Worm (Caenorhabditis elegans): ENCODE results near the gene Y116A8C.49.
"Not testable (repeated sequence)": the region's sequence is repeated elsewhere in the genome, so short reads cannot be mapped to it uniquely, and the experiment has no call there.

Gene Y116A8C.49

ce11 chrIV:16917831-16918429, 13.0 kb downstream of the Y116A8C.49 start, which contains the start of the genes Y116A8C.469 and Y116A8C.468:
Gene Y116A8C.469 (minus strand): TSS chrIV:16917931.
Gene Y116A8C.468 (plus strand): TSS chrIV:16918379.
- TF ChIP-seq nhr-77 (tag; optimal IDR thresholded peaks at IDR 0.05) (no peak), sma-9 (GFP tag; optimal IDR thresholded peaks at IDR 0.05) (no peak), sma-9 (tag; optimal IDR thresholded peaks at IDR 0.05) (no peak), ztf-1 (GFP tag; conservative IDR thresholded peaks at IDR 0.05) (no peak), lin-11 (tag; optimal IDR thresholded peaks at IDR 0.05) (no peak), unc-62 (GFP tag; optimal IDR thresholded peaks at IDR 0.05) (no peak), zag-1 (tag; optimal IDR thresholded peaks at IDR 0.05) (no peak)

ce11 chrIV:16915751-16916150, 15.2 kb downstream of the Y116A8C.49 start, which contains the start of gene Y116A8C.3:
Gene Y116A8C.3 (plus strand): TSS chrIV:16916051.
- TF ChIP-seq peb-1 (tag; optimal IDR thresholded peaks at IDR 0.05) (no peak), unc-55 (GFP tag; optimal IDR thresholded peaks at IDR 0.05) (no peak), nhr-21 (tag; optimal IDR thresholded peaks at IDR 0.05) (no peak), nhr-129 (tag; optimal IDR thresholded peaks at IDR 0.05) (no peak), lsy-2 (tag; optimal IDR thresholded peaks at IDR 0.05) (no peak), fos-1 (tag; optimal IDR thresholded peaks at IDR 0.05) (no peak), sma-9 (GFP tag; optimal IDR thresholded peaks at IDR 0.05) (no peak), sma-9 (tag; optimal IDR thresholded peaks at IDR 0.05) (no peak), C34F6.9 (tag; optimal IDR thresholded peaks at IDR 0.05) (no peak), lin-13 (GFP tag; optimal IDR thresholded peaks at IDR 0.05) (no peak), ceh-82 (tag; optimal IDR thresholded peaks at IDR 0.05) (no peak), ZK546.5 (tag; optimal IDR thresholded peaks at IDR 0.05) (no peak), ceh-16 (tag; optimal IDR thresholded peaks at IDR 0.05) (no peak), nhr-10 (tag; optimal IDR thresholded peaks at IDR 0.05) (no peak), ztf-11 (tag; optimal IDR thresholded peaks at IDR 0.05) (no peak), ama-1 (optimal IDR thresholded peaks at IDR 0.05) (no peak)

ce11 chrIV:16898205-16898604, 32.8 kb downstream of the Y116A8C.49 start:
- TF ChIP-seq alr-1 (tag; optimal IDR thresholded peaks at IDR 0.05) (no peak), lin-39 (tag; optimal IDR thresholded peaks at IDR 0.05) (no peak), nhr-21 (tag; optimal IDR thresholded peaks at IDR 0.05) (no peak), ztf-11 (tag; optimal IDR thresholded peaks at IDR 0.05) (no peak), nhr-25 (tag; optimal IDR thresholded peaks at IDR 0.05) (no peak), mdl-1 (tag; optimal IDR thresholded peaks at IDR 0.05) (no peak), nhr-129 (tag; optimal IDR thresholded peaks at IDR 0.05) (no peak), peb-1 (tag; optimal IDR thresholded peaks at IDR 0.05) (no peak), fos-1 (tag; optimal IDR thresholded peaks at IDR 0.05) (no peak), ZK546.5 (tag; optimal IDR thresholded peaks at IDR 0.05) (no peak), dmd-4 (tag; optimal IDR thresholded peaks at IDR 0.05) (no peak), nhr-12 (tag; optimal IDR thresholded peaks at IDR 0.05) (no peak), Y55F3AM.14 (GFP tag; optimal IDR thresholded peaks at IDR 0.05) (no peak), mab-5 (tag; optimal IDR thresholded peaks at IDR 0.05) (no peak)

- TF ChIP-seq ztf-1 (GFP tag; conservative IDR thresholded peaks at IDR 0.05); fos-1 (tag; optimal IDR thresholded peaks at IDR 0.05); peb-1 (tag; optimal IDR thresholded peaks at IDR 0.05): not testable (repeated sequence)
Observed at ce11 chrIV:16895288-16895687, 35.7 kb downstream of the Y116A8C.49 start, which contains the start of gene T06A10.2. Gene T06A10.2 (plus strand): TSS chrIV:16895588.

ce11 chrIV:16888580-16888979, 42.4 kb downstream of the Y116A8C.49 start:
- TF ChIP-seq mbf-1 (tag; optimal IDR thresholded peaks at IDR 0.05) (no peak), lin-39 (tag; optimal IDR thresholded peaks at IDR 0.05) (no peak), blmp-1 (tag; optimal IDR thresholded peaks at IDR 0.05; ENCODE audit: insufficient read depth) (no peak), ztf-11 (tag; optimal IDR thresholded peaks at IDR 0.05) (no peak), ztf-4 (tag; optimal IDR thresholded peaks at IDR 0.05) (no peak), nhr-77 (tag; optimal IDR thresholded peaks at IDR 0.05) (no peak)
